Worm (Caenorhabditis elegans) whole organism, young adult: ENCODE measurements around the gene ZK185.3.

Source experiments
- B0019.2 ChIP-seq: fragments of 200-800 bp; sonication (Bioruptor generic); conservative IDR thresholded peaks from 2 replicates; pipeline ENCODE4 v1.3.6; 2022; ENCODE audit warnings: missing genetic modification reagents, missing genetic modification characterization, missing compliant biosample characterization
- B0035.1 ChIP-seq: sonication (generic microtip); optimal IDR thresholded peaks from 2 replicates; lab custom pipeline; 2016; ENCODE audit warnings: missing genetic modification characterization, mild to moderate bottlenecking, missing compliant biosample characterization, missing genotype, missing genetic modification reagents
- D2030.7 ChIP-seq: fragments of 200-800 bp; sonication (Bioruptor generic); IDR thresholded peaks from 2 replicates; pipeline ENCODE4 v1.3.6; 2022; ENCODE audit warnings: missing genetic modification reagents, missing genetic modification characterization, missing compliant biosample characterization
- F37B4.10 ChIP-seq: fragments of 200-800 bp; sonication (Bioruptor generic); IDR thresholded peaks from 2 replicates; pipeline ENCODE4 v1.3.6; 2022; ENCODE audit warnings: missing genetic modification characterization, missing compliant biosample characterization
- F55B11.4 ChIP-seq: sonication (generic microtip); optimal IDR thresholded peaks from 2 replicates; lab custom pipeline; 2016; ENCODE audit warnings: missing compliant biosample characterization, missing genetic modification characterization, borderline replicate concordance; ENCODE audit not compliant: insufficient read depth
- F57C9.4 ChIP-seq: sonication (generic microtip); optimal IDR thresholded peaks from 2 replicates; lab custom pipeline; 2017; ENCODE audit warnings: mild to moderate bottlenecking, missing genetic modification characterization, missing compliant biosample characterization
- Y53G8AR.9 ChIP-seq: fragments of 200-800 bp; sonication (Bioruptor generic); conservative IDR thresholded peaks from 2 replicates; pipeline ENCODE4 v1.3.6; 2022; ENCODE audit warnings: missing genetic modification reagents, missing genetic modification characterization, missing compliant biosample characterization
- Y67H2A.10 ChIP-seq: fragments of 200-800 bp; sonication (Bioruptor generic); conservative IDR thresholded peaks from 2 replicates; pipeline ENCODE4 v1.3.6; 2022; ENCODE audit warnings: missing genetic modification reagents, missing genetic modification characterization, missing compliant biosample characterization
- Y79H2A.3 ChIP-seq: fragments of 200-800 bp; sonication (Bioruptor generic); conservative IDR thresholded peaks from 2 replicates; pipeline ENCODE4 v1.3.6; 2022; ENCODE audit warnings: missing genetic modification reagents, missing genetic modification characterization, missing compliant biosample characterization
- akir-1 ChIP-seq: fragments of 200-800 bp; sonication (Bioruptor generic); optimal IDR thresholded peaks from 2 replicates; lab custom pipeline; 2018; ENCODE audit warnings: mild to moderate bottlenecking, missing genetic modification characterization, moderate library complexity, missing compliant biosample characterization
- ama-1 ChIP-seq, 3 experiments: fragments of 150-350 bp in 1 of 3; sonication (generic microtip) in 2 of 3; optimal IDR thresholded peaks; 2 replicates each; lab custom pipeline; 2014 to 2018; ENCODE audit warnings: missing biosample characterization in 2 of 3, missing genetic modification characterization in 2 of 3, missing genetic modification reagents in 2 of 3
- aptf-3 ChIP-seq: fragments of 200-800 bp; sonication (Bioruptor generic); IDR thresholded peaks from 2 replicates; pipeline ENCODE4 v1.3.6; 2022; ENCODE audit warnings: missing genetic modification characterization, missing compliant biosample characterization
- atf-7 ChIP-seq: sonication (generic microtip); optimal IDR thresholded peaks from 2 replicates; lab custom pipeline; 2017; ENCODE audit warnings: mild to moderate bottlenecking, missing genetic modification characterization, missing compliant biosample characterization
- athp-1 ChIP-seq: sonication (generic microtip); optimal IDR thresholded peaks from 2 replicates; lab custom pipeline; 2017; ENCODE audit warnings: mild to moderate bottlenecking, missing genetic modification characterization, missing compliant biosample characterization
- attf-3 ChIP-seq: fragments of 200-800 bp; sonication (Bioruptor generic); conservative IDR thresholded peaks from 2 replicates; pipeline ENCODE4 v1.3.6; 2022; ENCODE audit warnings: missing genetic modification reagents, missing genetic modification characterization, missing compliant biosample characterization
- bed-2 ChIP-seq: fragments of 200-800 bp; sonication (Bioruptor generic); IDR thresholded peaks from 2 replicates; pipeline ENCODE4 v1.3.6; 2022; ENCODE audit warnings: missing genetic modification reagents, missing genetic modification characterization, missing compliant biosample characterization
- ccch-3 ChIP-seq: fragments of 200-800 bp; sonication (Bioruptor generic); optimal IDR thresholded peaks from 2 replicates; lab custom pipeline; 2018; ENCODE audit warnings: mild to moderate bottlenecking, missing genetic modification characterization, missing compliant biosample characterization
- ceh-40 ChIP-seq: fragments of 200-800 bp; sonication (Bioruptor generic); IDR thresholded peaks from 2 replicates; pipeline ENCODE4 v1.3.6; 2022; ENCODE audit warnings: missing genetic modification characterization, missing compliant biosample characterization
- ceh-58 ChIP-seq: fragments of 200-800 bp; sonication (Bioruptor generic); IDR thresholded peaks from 2 replicates; pipeline ENCODE4 v1.3.6; 2022; ENCODE audit warnings: missing genetic modification characterization, missing compliant biosample characterization
- ceh-79 ChIP-seq: sonication (generic microtip); optimal IDR thresholded peaks from 2 replicates; lab custom pipeline; 2017; ENCODE audit warnings: mild to moderate bottlenecking, missing genetic modification characterization, missing compliant biosample characterization
- dpl-1 ChIP-seq: fragments of 150-350 bp; optimal IDR thresholded peaks from 2 replicates; lab custom pipeline; 2014; ENCODE audit warnings: missing biosample characterization, missing genetic modification reagents, missing genetic modification characterization
- egl-44 ChIP-seq: fragments of 200-800 bp; sonication (Bioruptor generic); IDR thresholded peaks from 2 replicates; pipeline ENCODE4 v1.3.6; 2022; ENCODE audit warnings: missing genetic modification reagents, missing genetic modification characterization, missing compliant biosample characterization
- ets-4 ChIP-seq: fragments of 200-800 bp; sonication (Bioruptor generic); optimal IDR thresholded peaks from 2 replicates; lab custom pipeline; 2018; ENCODE audit warnings: mild to moderate bottlenecking, missing genetic modification characterization, missing compliant biosample characterization
- him-1 ChIP-seq: sonication (generic microtip); optimal IDR thresholded peaks from 2 replicates; lab custom pipeline; 2016; ENCODE audit warnings: missing genotype, missing genetic modification reagents, missing genetic modification characterization, missing compliant biosample characterization
- hlh-12 ChIP-seq: sonication (generic microtip); optimal IDR thresholded peaks from 2 replicates; lab custom pipeline; 2016; ENCODE audit warnings: missing genetic modification characterization, missing compliant biosample characterization
- hsf-1 ChIP-seq: fragments of 200-800 bp; sonication (Bioruptor generic); IDR thresholded peaks from 2 replicates; pipeline ENCODE4 v1.3.6; 2022; ENCODE audit warnings: missing genetic modification reagents, missing genetic modification characterization, missing compliant biosample characterization
- let-607 ChIP-seq, 2 experiments: fragments of 200-800 bp in 1 of 2; sonication (Bioruptor generic) in 1 of 2; sonication (generic microtip) in 1 of 2; optimal IDR thresholded peaks; 2 replicates each; lab custom pipeline; 2016 to 2018; ENCODE audit warnings: mild to moderate bottlenecking in 2 of 2, missing compliant biosample characterization in 2 of 2, missing genetic modification characterization in 2 of 2, moderate library complexity in 2 of 2, missing genotype in 1 of 2
- lin-26 ChIP-seq: fragments of 200-800 bp; sonication (Bioruptor generic); IDR thresholded peaks from 2 replicates; pipeline ENCODE4 v1.3.6; 2022; ENCODE audit warnings: missing genetic modification reagents, missing genetic modification characterization, missing compliant biosample characterization
- lin-35 ChIP-seq, 3 experiments: fragments of 150-350 bp in 2 of 3; sonication (generic microtip) in 1 of 3; optimal IDR thresholded peaks; 2 replicates each; lab custom pipeline; 2014 to 2018; ENCODE audit warnings: missing biosample characterization in 3 of 3, missing genetic modification characterization in 3 of 3, missing genetic modification reagents in 3 of 3
- madf-3 ChIP-seq: fragments of 200-800 bp; sonication (Bioruptor generic); IDR thresholded peaks from 2 replicates; pipeline ENCODE4 v1.3.6; 2022; ENCODE audit warnings: missing genetic modification reagents, missing genetic modification characterization, missing compliant biosample characterization
- madf-8 ChIP-seq: fragments of 200-800 bp; sonication (Bioruptor generic); conservative IDR thresholded peaks from 2 replicates; pipeline ENCODE4 v1.3.6; 2022; ENCODE audit warnings: missing genetic modification reagents, missing genetic modification characterization, missing compliant biosample characterization
- nhr-27 ChIP-seq: fragments of 200-800 bp; sonication (Bioruptor generic); optimal IDR thresholded peaks from 2 replicates; lab custom pipeline; 2018; ENCODE audit warnings: mild to moderate bottlenecking, missing genetic modification characterization, moderate library complexity, missing compliant biosample characterization
- nhr-90 ChIP-seq: sonication (generic microtip); optimal IDR thresholded peaks from 2 replicates; lab custom pipeline; 2016; ENCODE audit warnings: missing genotype, mild to moderate bottlenecking, missing genetic modification characterization, missing compliant biosample characterization
- pha-4 ChIP-seq: fragments of 150-350 bp; sonication (generic microtip); optimal IDR thresholded peaks from 2 replicates; lab custom pipeline; 2014; ENCODE audit warnings: missing biosample characterization, missing genetic modification reagents, missing genetic modification characterization
- rcor-1 ChIP-seq: fragments of 200-800 bp; sonication (Bioruptor generic); IDR thresholded peaks from 2 replicates; pipeline ENCODE4 v1.3.6; 2022; ENCODE audit warnings: missing genetic modification reagents, missing genetic modification characterization, missing compliant biosample characterization
- rpc-1 ChIP-seq, 2 experiments: fragments of 150-350 bp in 1 of 2; sonication (generic microtip) in 1 of 2; optimal IDR thresholded peaks; 2 replicates each; lab custom pipeline; 2014 to 2018; ENCODE audit warnings: missing biosample characterization in 1 of 2, missing genetic modification characterization in 1 of 2, missing genetic modification reagents in 1 of 2, missing genotype in 1 of 2
- sea-2 ChIP-seq: fragments of 200-800 bp; sonication (Bioruptor generic); IDR thresholded peaks from 2 replicates; pipeline ENCODE4 v1.3.6; 2022; ENCODE audit warnings: missing genetic modification characterization, missing compliant biosample characterization
- snpc-1.3 ChIP-seq: sonication (generic microtip); optimal IDR thresholded peaks from 2 replicates; lab custom pipeline; 2017; ENCODE audit warnings: missing genetic modification characterization, mild to moderate bottlenecking, missing compliant biosample characterization, antibody characterized with exemption, moderate library complexity, missing genotype, missing genetic modification reagents; ENCODE audit not compliant: insufficient read depth
- snpc-3.4 ChIP-seq: sonication (generic microtip); optimal IDR thresholded peaks from 2 replicates; lab custom pipeline; 2017; ENCODE audit warnings: missing genetic modification characterization, mild to moderate bottlenecking, missing compliant biosample characterization, antibody characterized with exemption, moderate library complexity, missing genotype, missing genetic modification reagents
- snpc-4 ChIP-seq, 5 experiments: fragments of 150-350 bp in 1 of 5; sonication (generic microtip) in 4 of 5; optimal IDR thresholded peaks; 2 replicates each; lab custom pipeline; 2014 to 2018; ENCODE audit warnings: missing genetic modification characterization in 5 of 5, missing biosample characterization in 3 of 5, antibody characterized with exemption in 2 of 5, mild to moderate bottlenecking in 2 of 5, missing compliant biosample characterization in 2 of 5, missing genotype in 2 of 5, moderate library complexity in 2 of 5, missing genetic modification reagents in 1 of 5
- unc-130 ChIP-seq: sonication (generic microtip); optimal IDR thresholded peaks from 2 replicates; lab custom pipeline; 2016; ENCODE audit warnings: missing genetic modification reagents, missing genetic modification characterization, missing compliant biosample characterization
- xnd-1 ChIP-seq: sonication (generic microtip); optimal IDR thresholded peaks from 2 replicates; lab custom pipeline; 2016; ENCODE audit warnings: missing genotype, missing genetic modification reagents, missing genetic modification characterization, missing compliant biosample characterization
- zim-3 ChIP-seq: sonication (generic microtip); optimal IDR thresholded peaks from 2 replicates; lab custom pipeline; 2017; ENCODE audit warnings: mild to moderate bottlenecking, missing genetic modification characterization, moderate library complexity, missing compliant biosample characterization
- ztf-18 ChIP-seq: sonication (generic microtip); optimal IDR thresholded peaks from 2 replicates; lab custom pipeline; 2016; ENCODE audit warnings: missing genotype, mild to moderate bottlenecking, missing genetic modification characterization, missing compliant biosample characterization
- ztf-22 ChIP-seq: fragments of 200-800 bp; sonication (Bioruptor generic); optimal IDR thresholded peaks from 2 replicates; lab custom pipeline; 2018; ENCODE audit warnings: mild to moderate bottlenecking, missing genetic modification characterization, moderate library complexity, missing compliant biosample characterization
- ztf-6 ChIP-seq: fragments of 200-800 bp; sonication (Bioruptor generic); IDR thresholded peaks from 2 replicates; pipeline ENCODE4 v1.3.6; 2022; ENCODE audit warnings: missing genetic modification reagents, missing genetic modification characterization, missing compliant biosample characterization

ZK185.3 gene

ce11 chrIV:4513269-4513819 lies 16.9 kb downstream of the ZK185.3 start, which contains the start of gene sar-1 (continued):
- TF ChIP-seq ceh-40 (no peak), aptf-3 (no peak), ama-1 (optimal IDR thresholded peaks at IDR 0.05; lab: Kevin White, UChicago) (no peak), ama-1 (GFP tag; optimal IDR thresholded peaks at IDR 0.05; lab: Kevin White, UChicago) (no peak), nhr-90 (tag; lab: Kevin White, UChicago) (no peak), athp-1 (tag; lab: Kevin White, UChicago) (peak; percentile 9), hsf-1 (GFP tag; lab: Robert Waterston, UW) (peak; percentile 61; the same call in 1 of the 2 replicates), snpc-1.3 (tag; lab: Kevin White, UChicago) (no peak), sea-2 (no peak), zim-3 (tag; lab: Kevin White, UChicago) (no peak), F37B4.10 (no peak), Y79H2A.3 (GFP tag; lab: Robert Waterston, UW) (no peak), F57C9.4 (tag; lab: Kevin White, UChicago) (no peak), dpl-1 (GFP tag; lab: Kevin White, UChicago) (peak; percentile 17), madf-8 (GFP tag; lab: Robert Waterston, UW) (peak; percentile 63), pha-4 (tag; lab: Kevin White, UChicago) (no peak), nhr-27 (tag; lab: Kevin White, UChicago) (no peak), ztf-18 (peak; percentile 97), Y53G8AR.9 (GFP tag; lab: Robert Waterston, UW) (peak; percentile 80; the same call in 1 of the 2 replicates), snpc-4 (GFP tag; optimal IDR thresholded peaks at IDR 0.05; lab: Kevin White, UChicago) (no peak), snpc-4 (tag; optimal IDR thresholded peaks at IDR 0.05; lab: Kevin White, UChicago) (peak in 2 of 4 experiments; percentile 65 to 70), B0035.1 (no peak), D2030.7 (GFP tag; lab: Robert Waterston, UW) (peak; percentile 66), unc-130 (GFP tag; lab: Kevin White, UChicago) (no peak), akir-1 (GFP tag; lab: Kevin White, UChicago) (no peak), lin-26 (no peak), xnd-1 (peak; percentile 58), rpc-1 (optimal IDR thresholded peaks at IDR 0.05; lab: Kevin White, UChicago) (no peak), rpc-1 (tag; optimal IDR thresholded peaks at IDR 0.05; lab: Kevin White, UChicago) (no peak), ceh-58 (GFP tag; lab: Robert Waterston, UW) (no peak), ztf-22 (no peak), madf-3 (GFP tag; lab: Robert Waterston, UW) (no peak), lin-35 (GFP tag; optimal IDR thresholded peaks at IDR 0.05; lab: Kevin White, UChicago) (peak in 2 of 3 experiments; percentile 43 to 76), egl-44 (GFP tag; lab: Robert Waterston, UW) (peak; percentile 55; the same call in 1 of the 2 replicates), F55B11.4 (tag; lab: Kevin White, UChicago) (no peak), atf-7 (tag; lab: Kevin White, UChicago) (peak; percentile 21), ets-4 (no peak), hlh-12 (tag; lab: Kevin White, UChicago) (no peak), him-1 (tag; lab: Kevin White, UChicago) (no peak), B0019.2 (GFP tag; lab: Robert Waterston, UW) (no peak), ccch-3 (GFP tag; lab: Kevin White, UChicago) (no peak), ztf-6 (GFP tag; lab: Robert Waterston, UW) (no peak), rcor-1 (GFP tag; lab: Robert Waterston, UW) (peak; percentile 53), snpc-3.4 (tag; lab: Kevin White, UChicago) (peak; percentile 2), attf-3 (no peak), let-607 (tag; optimal IDR thresholded peaks at IDR 0.05; lab: Kevin White, UChicago) (peak; percentile 98), Y67H2A.10 (GFP tag; lab: Robert Waterston, UW) (no peak), ceh-79 (tag; lab: Kevin White, UChicago) (no peak), bed-2 (GFP tag; lab: Robert Waterston, UW) (no peak)
